Worm (Caenorhabditis elegans): ENCODE results near the gene wdr-46.

Gene wdr-46

ce11 chrIV:12391003-12391637 is 19.1 kb downstream of the wdr-46 start, which contains the start of the genes rps-23 and dpm-3 (continued):
- TF ChIP-seq Y75B8A.6 (GFP tag; IDR thresholded peaks at IDR 0.05): 0 out of 2 replicates have a peak, but pooled peaks have one; percentile 23
- TF ChIP-seq hmg-1.1 (GFP tag; IDR thresholded peaks at IDR 0.05): peak; percentile 88
- peak; percentile 84 for TF ChIP-seq pha-4 (GFP tag; IDR thresholded peaks at IDR 0.05)
- peak; percentile 93 for TF ChIP-seq pha-4 (tag; optimal IDR thresholded peaks at IDR 0.05)
- peak; percentile 92 to 97 for TF ChIP-seq ZK546.5 (tag; optimal IDR thresholded peaks at IDR 0.05)
- peak; percentile 93 for TF ChIP-seq nhr-11 (tag; optimal IDR thresholded peaks at IDR 0.05)
- no peak for TF ChIP-seq nhr-10 (tag; optimal IDR thresholded peaks at IDR 0.05)
- peak; percentile 53 to 57 for TF ChIP-seq daf-16 (GFP tag; optimal IDR thresholded peaks at IDR 0.05)
- peak; percentile 87 for TF ChIP-seq daf-16 (tag; optimal IDR thresholded peaks at IDR 0.05)
- peak; percentile 39; the same call in 1 of the 2 replicates for TF ChIP-seq Y105C5A.15 (GFP tag; IDR thresholded peaks at IDR 0.05)
- TF ChIP-seq jun-1 (tag; optimal IDR thresholded peaks at IDR 0.05): peak; percentile 51
- peak; percentile 96 for TF ChIP-seq lin-13 (GFP tag; optimal IDR thresholded peaks at IDR 0.05)
- TF ChIP-seq F37D6.2 (tag; optimal IDR thresholded peaks at IDR 0.05): peak; percentile 76
- peak; percentile 86 for TF ChIP-seq vab-7 (GFP tag; IDR thresholded peaks at IDR 0.05)
- peak; percentile 45 for TF ChIP-seq snpc-4 (tag; optimal IDR thresholded peaks at IDR 0.05)
- peak in 1 of 2 experiments; percentile 97 for TF ChIP-seq hif-1 (tag; optimal IDR thresholded peaks at IDR 0.05)
- no peak for TF ChIP-seq F26F4.8 (GFP tag; conservative IDR thresholded peaks at IDR 0.05)
- TF ChIP-seq nhr-237 (tag; optimal IDR thresholded peaks at IDR 0.05): no peak
- TF ChIP-seq spr-1 (tag; optimal IDR thresholded peaks at IDR 0.05): peak; percentile 61
- TF ChIP-seq ces-1 (GFP tag; optimal IDR thresholded peaks at IDR 0.05): peak; percentile 16
- TF ChIP-seq unc-39 (tag; optimal IDR thresholded peaks at IDR 0.05): no peak
- no peak for TF ChIP-seq ztf-11 (tag; optimal IDR thresholded peaks at IDR 0.05)
- peak; percentile 91 for TF ChIP-seq madf-9 (GFP tag; conservative IDR thresholded peaks at IDR 0.05)
- 0 out of 2 replicates have a peak, but pooled peaks have one; percentile 27 for TF ChIP-seq set-16 (GFP tag; IDR thresholded peaks at IDR 0.05)
- TF ChIP-seq mep-1 (tag; optimal IDR thresholded peaks at IDR 0.05): peak; percentile 97
- TF ChIP-seq lin-15B (tag; optimal IDR thresholded peaks at IDR 0.05): peak; percentile 81
- peak; percentile 81 for TF ChIP-seq mdt-29 (GFP tag; IDR thresholded peaks at IDR 0.05)
- peak; percentile 63 for TF ChIP-seq nhr-48 (tag; optimal IDR thresholded peaks at IDR 0.05)
- TF ChIP-seq unc-130 (GFP tag; optimal IDR thresholded peaks at IDR 0.05): peak; percentile 98
- TF ChIP-seq zip-11 (GFP tag; IDR thresholded peaks at IDR 0.05): no peak
- peak; percentile 78 for TF ChIP-seq fkh-10 (GFP tag; optimal IDR thresholded peaks at IDR 0.05)
- no peak for TF ChIP-seq Y5F2A.4 (GFP tag; optimal IDR thresholded peaks at IDR 0.05)
- TF ChIP-seq ceh-32 (tag; optimal IDR thresholded peaks at IDR 0.05; ENCODE audit: poor library complexity): peak; percentile 26
- peak; percentile 98 to 100 for TF ChIP-seq lsy-2 (tag; optimal IDR thresholded peaks at IDR 0.05)
- TF ChIP-seq snpc-1.2 (GFP tag; IDR thresholded peaks at IDR 0.05): peak; percentile 90
- TF ChIP-seq nhr-6 (tag; optimal IDR thresholded peaks at IDR 0.05): peak; percentile 86
- peak; percentile 62 for TF ChIP-seq zip-2 (tag; optimal IDR thresholded peaks at IDR 0.05)
- TF ChIP-seq dmd-6 (GFP tag; IDR thresholded peaks at IDR 0.05): peak; percentile 91
- peak; percentile 97 for TF ChIP-seq hlh-11 (tag; optimal IDR thresholded peaks at IDR 0.05)
- TF ChIP-seq T20F7.1 (GFP tag; optimal IDR thresholded peaks at IDR 0.05): peak; percentile 90
- no peak for TF ChIP-seq nhr-111 (GFP tag; optimal IDR thresholded peaks at IDR 0.05)
- peak; percentile 56 for TF ChIP-seq F10B5.3 (tag; optimal IDR thresholded peaks at IDR 0.05)
- TF ChIP-seq mxl-2 (GFP tag; conservative IDR thresholded peaks at IDR 0.05): 0 out of 2 replicates have a peak, but pooled peaks have one; percentile 58
- peak; percentile 90 for TF ChIP-seq rbr-2 (tag; optimal IDR thresholded peaks at IDR 0.05)
- peak; percentile 85 for TF ChIP-seq nhr-28 (tag; optimal IDR thresholded peaks at IDR 0.05)
- TF ChIP-seq dmd-8 (GFP tag; IDR thresholded peaks at IDR 0.05): 0 out of 2 replicates have a peak, but pooled peaks have one; percentile 69
- TF ChIP-seq madf-5 (GFP tag; IDR thresholded peaks at IDR 0.05): peak; percentile 71 to 95; a peak in 2 of 4 replicates
- TF ChIP-seq ceh-44 (GFP tag; IDR thresholded peaks at IDR 0.05): peak; percentile 90
- TF ChIP-seq mes-2 (tag; optimal IDR thresholded peaks at IDR 0.05; ENCODE audit: poor library complexity, severe bottlenecking): peak; percentile 99
- TF ChIP-seq nhr-25 (tag; optimal IDR thresholded peaks at IDR 0.05; ENCODE audit: borderline replicate concordance, insufficient read depth): peak; percentile 89
